Fruit fly (Drosophila melanogaster) whole organism, pupa: ENCODE data around the gene CG2111.
"Not testable (repeated sequence)": the region's sequence is repeated elsewhere in the genome, so short reads cannot be mapped to it uniquely, and the experiment has no call there.

Experiments used
- CG12605 ChIP-seq: fragments of 200-800 bp; sonication (Bioruptor generic); IDR thresholded peaks from 2 replicates; pipeline ENCODE4 v1.3.6; 2022; ENCODE audit warnings: missing biosample characterization, missing genetic modification characterization
- CG13204 ChIP-seq: fragments of 200-800 bp; sonication (Bioruptor generic); optimal IDR thresholded peaks from 2 replicates; lab custom pipeline; 2018; ENCODE audit warnings: missing biosample characterization, mild to moderate bottlenecking, missing genetic modification characterization, moderate library complexity
- CG14655 ChIP-seq: fragments of 200-800 bp; sonication (Bioruptor generic); optimal IDR thresholded peaks from 3 replicates; lab custom pipeline; 2017; ENCODE audit warnings: mild to moderate bottlenecking, missing biosample characterization, missing genetic modification reagents, missing genetic modification characterization
- CG15710 ChIP-seq: fragments of 200-800 bp; sonication (Bioruptor generic); optimal IDR thresholded peaks from 2 replicates; lab custom pipeline; 2018; ENCODE audit warnings: missing biosample characterization, mild to moderate bottlenecking, missing genetic modification characterization, moderate library complexity
- CG17806 ChIP-seq: fragments of 200-800 bp; sonication (Bioruptor generic); optimal IDR thresholded peaks from 2 replicates; lab custom pipeline; 2018; ENCODE audit warnings: missing biosample characterization, mild to moderate bottlenecking, missing genetic modification characterization, moderate library complexity
- CG32121 ChIP-seq: fragments of 200-800 bp; sonication (Bioruptor generic); IDR thresholded peaks from 2 replicates; pipeline ENCODE4 v1.3.6; 2022; ENCODE audit warnings: missing biosample characterization, missing genetic modification characterization
- CG4496 ChIP-seq: fragments of 200-800 bp; sonication (Bioruptor generic); IDR thresholded peaks from 3 replicates; pipeline ENCODE4 v1.3.6; 2022; ENCODE audit warnings: missing biosample characterization, missing genetic modification characterization
- CG8159 ChIP-seq: fragments of 200-800 bp; sonication (Bioruptor generic); optimal IDR thresholded peaks from 3 replicates; lab custom pipeline; 2018; ENCODE audit warnings: missing biosample characterization, mild to moderate bottlenecking, missing genetic modification characterization, moderate library complexity
- CG8301 ChIP-seq: fragments of 200-800 bp; sonication (Bioruptor generic); optimal IDR thresholded peaks from 2 replicates; lab custom pipeline; 2018; ENCODE audit warnings: missing biosample characterization, mild to moderate bottlenecking, missing genetic modification characterization
- CG9948 ChIP-seq: fragments of 200-800 bp; sonication (Bioruptor generic); optimal IDR thresholded peaks from 2 replicates; lab custom pipeline; 2018; ENCODE audit warnings: missing biosample characterization, mild to moderate bottlenecking, missing genetic modification characterization, moderate library complexity
- D1 ChIP-seq: fragments of 200-800 bp; sonication (Bioruptor generic); optimal IDR thresholded peaks from 2 replicates; lab custom pipeline; 2018; ENCODE audit warnings: missing biosample characterization, mild to moderate bottlenecking, missing genetic modification characterization, moderate library complexity
- EcR ChIP-seq: fragments of 200-800 bp; sonication (Bioruptor generic); optimal IDR thresholded peaks from 3 replicates; lab custom pipeline; 2019; ENCODE audit warnings: missing biosample characterization, missing genetic modification characterization, mild to moderate bottlenecking, moderate library complexity, missing genetic modification reagents
- Ets98B ChIP-seq: fragments of 200-800 bp; sonication (Bioruptor generic); IDR thresholded peaks from 2 replicates; pipeline ENCODE4 v1.3.6; 2022; ENCODE audit warnings: missing biosample characterization, missing genetic modification characterization
- Pif1A ChIP-seq: fragments of 200-800 bp; sonication (Bioruptor generic); optimal IDR thresholded peaks from 3 replicates; lab custom pipeline; 2016; ENCODE audit warnings: missing biosample characterization, missing genetic modification characterization
- Pif1B ChIP-seq: fragments of 200-800 bp; sonication (Bioruptor generic); optimal IDR thresholded peaks from 3 replicates; lab custom pipeline; 2016; ENCODE audit warnings: missing biosample characterization, missing genetic modification characterization
- Snoo ChIP-seq: fragments of 200-800 bp; sonication (Bioruptor generic); optimal IDR thresholded peaks from 3 replicates; lab custom pipeline; 2017; ENCODE audit warnings: missing biosample characterization, mild to moderate bottlenecking, missing genetic modification characterization, inconsistent platforms
- fd96Ca ChIP-seq: fragments of 200-800 bp; sonication (Bioruptor generic); IDR thresholded peaks from 3 replicates; pipeline ENCODE4 v1.3.6; 2022; ENCODE audit warnings: missing biosample characterization, missing genetic modification characterization

The CG2111 gene

DNA sequence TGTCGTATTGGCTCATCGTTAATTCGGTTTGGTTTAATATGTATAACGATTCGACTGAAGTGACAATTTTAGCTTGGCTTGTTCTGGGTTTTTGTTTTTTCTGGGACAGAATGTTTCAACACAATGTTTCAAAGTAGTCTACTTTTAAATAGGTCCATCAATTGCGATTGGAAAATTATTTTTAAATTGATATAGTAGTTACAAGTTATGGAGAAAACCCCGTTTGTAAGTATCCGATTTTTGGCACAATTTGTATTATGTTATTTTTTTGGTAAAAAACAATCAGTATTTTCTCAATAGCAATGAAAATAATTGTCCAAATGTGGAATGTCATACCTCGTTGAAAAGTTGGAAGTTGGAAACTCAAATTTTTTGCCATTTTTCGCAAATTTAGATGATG, 4.3 kb downstream of the CG2111 start, which contains the start of gene Rab9E:
TSS of gene Rab9E (minus strand) at position 101 of the 400 bp plus-strand sequence.
- not testable (repeated sequence) for TF ChIP-seq Snoo; Pif1B (GFP tag; lab: Kevin White, UChicago); CG8301 (tag; lab: Kevin White, UChicago)

- TF ChIP-seq CG14655 (GFP tag; lab: Kevin White, UChicago) (no peak), Snoo (no peak), fd96Ca (GFP tag; lab: Robert Waterston, UW) (no peak), CG17806 (tag; lab: Kevin White, UChicago) (no peak), D1 (tag; lab: Kevin White, UChicago) (no peak), Pif1A (no peak), CG12605 (GFP tag; lab: Robert Waterston, UW) (no peak), CG13204 (GFP tag; lab: Kevin White, UChicago) (no peak), CG9948 (tag; lab: Kevin White, UChicago) (no peak), Ets98B (GFP tag; lab: Robert Waterston, UW) (no peak), CG8301 (tag; lab: Kevin White, UChicago) (no peak), EcR (GFP tag; lab: Kevin White, UChicago) (no peak)
Observed at dm6 chrX:10673366-10673765, 15.9 kb downstream of the CG2111 start, which contains the start of gene CG12637. CG12637 (minus strand) TSS chrX:10673466.

DNA sequence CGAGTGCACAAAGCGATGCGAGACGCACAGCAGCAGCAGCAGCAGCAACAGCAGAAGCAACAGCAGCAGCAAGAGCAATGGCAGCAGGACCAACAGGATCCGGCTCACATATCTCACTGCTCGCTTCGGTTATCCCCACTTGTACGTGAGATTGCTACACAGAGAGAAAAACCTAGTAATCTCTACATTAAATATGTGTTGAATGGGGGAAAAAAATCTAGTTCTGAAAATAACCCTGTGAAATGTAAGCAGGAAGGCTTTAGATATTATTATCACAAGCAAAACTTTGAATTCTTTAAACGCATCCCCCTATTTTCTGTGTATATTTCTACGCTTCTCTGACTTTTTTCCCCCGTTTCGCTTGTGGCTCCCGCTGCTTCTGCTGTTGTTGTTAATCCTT, 40.3 kb downstream of the CG2111 start:
- TF ChIP-seq CG32121 (GFP tag; lab: Robert Waterston, UW) (no peak), Ets98B (GFP tag; lab: Robert Waterston, UW) (no peak), CG8159 (tag; lab: Kevin White, UChicago) (peak; percentile 32), CG4496 (GFP tag; lab: Robert Waterston, UW) (0 out of 3 replicates have a peak, but pooled peaks have one; percentile 32), CG15710 (tag; lab: Kevin White, UChicago) (no peak), fd96Ca (GFP tag; lab: Robert Waterston, UW) (no peak)
- TF ChIP-seq, all 21 proteins: peak for 2
